Worm (Caenorhabditis elegans) whole organism, early embryonic: Measurements from ENCODE around the gene him-6.
"Not testable (repeated sequence)": the region's sequence is repeated elsewhere in the genome, so short reads cannot be mapped to it uniquely, and the experiment has no call there.

Experiments
- B0310.2 ChIP-seq: sonication (generic microtip); optimal IDR thresholded peaks from 2 replicates; lab custom pipeline; 2016; ENCODE audit warnings: mild to moderate bottlenecking, missing genetic modification characterization, missing compliant biosample characterization
- F13C5.2 ChIP-seq: sonication (generic microtip); optimal IDR thresholded peaks from 2 replicates; lab custom pipeline; 2017; ENCODE audit warnings: mild to moderate bottlenecking, missing genetic modification characterization, inconsistent platforms, missing compliant biosample characterization
- aly-1 ChIP-seq: sonication (generic microtip); optimal IDR thresholded peaks from 2 replicates; lab custom pipeline; 2016; ENCODE audit warnings: missing genetic modification characterization, missing compliant biosample characterization
- ama-1 ChIP-seq: fragments of 150-350 bp; optimal IDR thresholded peaks from 2 replicates; lab custom pipeline; 2014
- ceh-13 ChIP-seq: fragments of 200-800 bp; sonication (Bioruptor generic); optimal IDR thresholded peaks from 2 replicates; lab custom pipeline; 2018; ENCODE audit warnings: mild to moderate bottlenecking, missing genetic modification characterization, missing compliant biosample characterization
- ceh-36 ChIP-seq: sonication (generic microtip); optimal IDR thresholded peaks from 2 replicates; lab custom pipeline; 2016; ENCODE audit warnings: missing genetic modification characterization, inconsistent platforms, missing compliant biosample characterization
- ets-7 ChIP-seq: sonication (generic microtip); optimal IDR thresholded peaks from 2 replicates; lab custom pipeline; 2016; ENCODE audit warnings: missing genotype, missing genetic modification characterization, missing compliant biosample characterization
- flt-1 ChIP-seq: fragments of 200-800 bp; sonication (Bioruptor generic); IDR thresholded peaks from 2 replicates; pipeline ENCODE4 v1.3.6; 2022; ENCODE audit warnings: missing genetic modification characterization, missing compliant biosample characterization
- hmbx-1 ChIP-seq: sonication (generic microtip); optimal IDR thresholded peaks from 2 replicates; lab custom pipeline; 2016; ENCODE audit warnings: mild to moderate bottlenecking, missing genetic modification characterization, missing compliant biosample characterization
- hmg-4 ChIP-seq: fragments of 200-800 bp; sonication (Bioruptor generic); optimal IDR thresholded peaks from 2 replicates; lab custom pipeline; 2018; ENCODE audit warnings: mild to moderate bottlenecking, missing genetic modification characterization, missing compliant biosample characterization
- hnd-1 ChIP-seq: sonication (generic microtip); optimal IDR thresholded peaks from 2 replicates; lab custom pipeline; 2016; ENCODE audit warnings: missing genetic modification characterization, missing compliant biosample characterization
- pes-1 ChIP-seq: fragments of 200-800 bp; sonication (Bioruptor generic); IDR thresholded peaks from 2 replicates; pipeline ENCODE4 v1.3.6; 2022; ENCODE audit warnings: missing genetic modification reagents, missing genetic modification characterization, missing compliant biosample characterization
- scrt-1 ChIP-seq: fragments of 200-800 bp; sonication (Bioruptor generic); IDR thresholded peaks from 2 replicates; pipeline ENCODE4 v1.3.6; 2022; ENCODE audit warnings: missing genetic modification characterization, missing compliant biosample characterization
- sea-1 ChIP-seq: fragments of 200-800 bp; sonication (Bioruptor generic); conservative IDR thresholded peaks from 2 replicates; pipeline ENCODE4 v1.3.6; 2022; ENCODE audit warnings: missing genetic modification characterization, missing compliant biosample characterization
- tbx-11 ChIP-seq: fragments of 200-800 bp; sonication (Bioruptor generic); IDR thresholded peaks from 2 replicates; pipeline ENCODE4 v1.3.6; 2022; ENCODE audit warnings: missing genetic modification characterization, missing compliant biosample characterization
- tbx-37 ChIP-seq: fragments of 200-800 bp; sonication (Bioruptor generic); conservative IDR thresholded peaks from 2 replicates; pipeline ENCODE4 v1.3.6; 2022; ENCODE audit warnings: missing genetic modification reagents, missing genetic modification characterization, missing compliant biosample characterization
- tra-4 ChIP-seq: sonication (generic microtip); optimal IDR thresholded peaks from 2 replicates; lab custom pipeline; 2017; ENCODE audit warnings: missing genetic modification characterization, missing compliant biosample characterization

The him-6 gene

DNA sequence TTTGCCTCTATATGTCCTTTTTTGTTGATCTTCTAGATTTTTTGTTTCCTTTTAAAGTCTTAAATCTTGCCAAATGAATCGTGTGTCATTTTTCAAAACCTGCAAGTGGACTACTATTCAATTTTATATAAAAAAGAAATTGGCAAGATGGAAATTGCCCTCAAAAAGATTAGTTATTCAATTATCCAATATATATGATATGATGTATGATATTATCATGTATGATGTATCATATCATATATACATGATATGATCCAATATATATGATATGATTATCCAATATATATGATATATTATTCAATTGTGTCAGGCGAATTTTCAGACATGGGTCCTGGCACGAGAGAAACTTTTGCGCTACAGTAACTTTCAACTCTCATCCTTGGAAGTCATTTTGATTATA is 4.6 kb downstream of the him-6 start, which contains the start of gene sru-20:
Gene sru-20, plus strand, starts transcription at position 301 of the 400 bp plus-strand sequence.
- TF ChIP-seq B0310.2 (tag; lab: Kevin White, UChicago), result no peak
- no peak for TF ChIP-seq tbx-37 (GFP tag; lab: Robert Waterston, UW)
- TF ChIP-seq sea-1 (GFP tag; lab: Robert Waterston, UW), result no peak

DNA sequence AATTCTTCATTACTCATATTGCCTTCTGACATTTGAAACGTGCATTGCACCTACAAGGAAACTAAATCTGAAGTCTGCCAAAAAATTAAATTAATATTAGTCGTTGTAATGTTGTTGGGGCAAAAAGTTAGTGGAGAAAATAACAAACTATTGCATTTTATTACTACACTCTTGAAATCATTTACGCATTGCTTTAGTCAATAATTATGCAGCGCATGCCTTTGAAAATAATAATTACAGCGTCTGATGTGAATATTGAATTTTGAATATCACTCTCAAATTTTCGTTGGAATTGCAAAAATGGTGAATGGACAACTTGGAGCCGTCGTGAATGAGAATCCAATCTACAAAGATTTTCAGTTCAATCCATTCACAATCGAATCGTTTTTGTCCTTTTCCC is 7.6 kb downstream of the him-6 start, which contains the start of gene sru-19:
Gene sru-19, plus strand, starts transcription at position 301 of the 400 bp plus-strand sequence.
- TF ChIP-seq hnd-1 (no peak), flt-1 (GFP tag; lab: Robert Waterston, UW) (no peak)

DNA sequence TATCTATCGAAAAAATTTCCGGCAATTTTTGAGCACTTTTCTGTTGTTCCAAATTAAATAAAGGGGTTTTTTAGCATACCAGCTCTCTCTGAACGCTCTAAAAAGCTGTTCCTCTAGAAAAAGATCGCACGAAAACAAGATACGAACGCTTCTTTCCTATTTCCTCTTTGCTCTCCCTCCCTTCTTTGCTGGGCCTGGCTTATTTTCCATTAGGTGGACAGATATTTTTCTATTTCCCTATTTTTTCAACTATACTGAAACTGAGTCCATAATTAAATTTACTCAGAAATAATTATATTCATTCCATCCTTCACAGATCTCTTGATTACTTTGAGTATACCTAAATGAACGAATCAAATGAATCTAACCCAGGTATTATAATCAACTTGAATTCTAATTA is 11.4 kb downstream of the him-6 start, which contains the start of gene sru-18:
Gene sru-18, plus strand, starts transcription at position 301 of the 400 bp plus-strand sequence.
- TF ChIP-seq ceh-36 (tag; lab: Kevin White, UChicago) (no peak), sea-1 (GFP tag; lab: Robert Waterston, UW) (no peak), ets-7 (no peak), F13C5.2 (tag; lab: Kevin White, UChicago) (no peak), aly-1 (tag; lab: Kevin White, UChicago) (no peak), hmg-4 (GFP tag; lab: Kevin White, UChicago) (no peak), ceh-13 (GFP tag; lab: Kevin White, UChicago) (no peak), tbx-37 (GFP tag; lab: Robert Waterston, UW) (no peak), tra-4 (tag; lab: Kevin White, UChicago) (no peak), pes-1 (GFP tag; lab: Robert Waterston, UW) (no peak), B0310.2 (tag; lab: Kevin White, UChicago) (no peak), hmbx-1 (tag; lab: Kevin White, UChicago) (no peak)

DNA sequence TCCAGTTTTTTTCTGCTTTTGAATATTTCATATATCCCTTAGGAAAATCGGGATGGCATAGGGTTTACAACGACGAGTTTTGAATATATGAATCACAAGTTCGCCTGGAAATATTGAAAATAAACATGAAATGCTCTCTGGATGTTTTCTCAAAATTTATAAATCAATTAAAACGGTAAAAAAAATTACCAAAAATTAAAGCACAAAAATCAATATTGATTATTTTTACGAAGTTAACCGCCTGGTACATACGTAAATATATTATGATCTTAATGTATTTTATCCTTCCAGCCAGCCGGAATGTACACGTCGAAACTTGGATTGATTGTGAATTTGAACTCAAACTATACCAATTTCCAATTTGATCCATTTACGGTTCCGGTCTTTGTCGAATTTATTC is 14.8 kb downstream of the him-6 start, which contains the start of gene sru-17:
Gene sru-17, plus strand, starts transcription at position 301 of the 400 bp plus-strand sequence.
- not testable (repeated sequence) for TF ChIP-seq B0310.2 (tag; lab: Kevin White, UChicago); tra-4 (tag; lab: Kevin White, UChicago); tbx-11 (GFP tag; lab: Robert Waterston, UW)

DNA sequence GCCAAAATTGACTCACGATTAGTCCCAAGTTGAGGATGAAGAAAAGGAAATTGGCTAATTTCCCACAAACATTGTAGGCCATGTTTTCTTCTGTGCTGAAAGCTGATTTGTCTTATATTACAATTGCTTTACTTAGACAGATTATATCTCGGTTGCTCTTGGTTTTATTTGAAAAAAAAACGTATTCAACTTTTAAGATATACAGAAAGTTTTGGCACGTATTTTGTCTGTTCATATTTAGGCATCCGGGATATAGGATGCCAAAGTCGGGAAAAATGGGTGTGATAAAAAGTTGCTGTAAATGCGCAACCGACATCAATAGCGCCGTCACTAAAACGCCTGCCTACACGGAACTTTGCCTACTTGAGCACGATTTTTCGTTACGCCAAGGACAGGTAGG is 29.6 kb downstream of the him-6 start, which contains the start of gene tsp-4:
Gene tsp-4, minus strand, starts transcription at position 101 of the 400 bp plus-strand sequence.
- TF ChIP-seq hmbx-1 (tag; lab: Kevin White, UChicago) (no peak), tra-4 (tag; lab: Kevin White, UChicago) (no peak), pes-1 (GFP tag; lab: Robert Waterston, UW) (no peak), hnd-1 (no peak), scrt-1 (GFP tag; lab: Robert Waterston, UW) (no peak), flt-1 (GFP tag; lab: Robert Waterston, UW) (no peak), sea-1 (GFP tag; lab: Robert Waterston, UW) (no peak)

DNA sequence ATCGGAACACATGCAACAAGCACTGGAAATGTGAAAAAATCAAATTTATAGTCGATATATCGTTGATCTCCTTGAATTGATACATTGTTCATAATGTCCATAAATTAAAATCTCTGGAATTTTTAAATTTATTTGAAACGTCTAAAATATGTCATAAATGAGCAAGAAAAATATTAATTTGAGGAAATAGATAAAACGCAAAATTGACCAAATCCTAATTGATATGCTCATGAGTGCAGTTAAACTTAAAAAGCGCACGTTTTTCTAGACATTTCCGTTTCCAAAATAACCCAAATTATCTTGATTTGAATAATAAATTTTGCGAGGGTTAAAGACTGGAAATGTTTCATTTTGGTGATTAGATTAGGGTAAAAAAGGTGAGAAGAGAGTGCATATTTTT is 31.9 kb downstream of the him-6 start, which contains the start of gene sru-13:
Gene sru-13, minus strand, starts transcription at position 101 of the 400 bp plus-strand sequence.
- TF ChIP-seq hnd-1 (no peak), F13C5.2 (tag; lab: Kevin White, UChicago) (no peak), ceh-13 (GFP tag; lab: Kevin White, UChicago) (no peak), ets-7 (no peak), tbx-11 (GFP tag; lab: Robert Waterston, UW) (no peak), aly-1 (tag; lab: Kevin White, UChicago) (no peak)

DNA sequence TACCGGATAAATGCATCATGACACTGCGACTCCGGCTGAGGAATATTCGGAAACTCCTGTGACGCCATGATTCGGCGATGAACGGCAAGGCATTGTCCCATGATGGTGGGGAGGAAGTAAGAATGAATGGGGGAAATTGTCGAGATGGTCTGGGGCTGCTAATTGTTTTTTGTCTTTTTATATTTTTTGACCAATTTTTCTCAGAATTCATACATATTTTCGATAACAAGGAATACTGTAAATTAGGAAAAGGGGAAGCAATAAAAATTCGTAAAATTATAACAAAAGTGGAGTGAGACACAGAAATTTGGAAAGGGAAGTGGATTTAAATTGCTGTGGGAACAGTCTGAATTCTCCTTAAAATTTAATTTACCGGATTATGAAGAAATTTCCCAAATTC is 34.8 kb downstream of the him-6 start, which contains the start of gene eak-4:
Gene eak-4, minus strand, starts transcription at position 101 of the 400 bp plus-strand sequence.
- TF ChIP-seq aly-1 (tag; lab: Kevin White, UChicago) (no peak), tbx-37 (GFP tag; lab: Robert Waterston, UW) (no peak), scrt-1 (GFP tag; lab: Robert Waterston, UW) (no peak), flt-1 (GFP tag; lab: Robert Waterston, UW) (no peak), sea-1 (GFP tag; lab: Robert Waterston, UW) (no peak), B0310.2 (tag; lab: Kevin White, UChicago) (no peak), hmbx-1 (tag; lab: Kevin White, UChicago) (no peak), ceh-36 (tag; lab: Kevin White, UChicago) (no peak)

DNA sequence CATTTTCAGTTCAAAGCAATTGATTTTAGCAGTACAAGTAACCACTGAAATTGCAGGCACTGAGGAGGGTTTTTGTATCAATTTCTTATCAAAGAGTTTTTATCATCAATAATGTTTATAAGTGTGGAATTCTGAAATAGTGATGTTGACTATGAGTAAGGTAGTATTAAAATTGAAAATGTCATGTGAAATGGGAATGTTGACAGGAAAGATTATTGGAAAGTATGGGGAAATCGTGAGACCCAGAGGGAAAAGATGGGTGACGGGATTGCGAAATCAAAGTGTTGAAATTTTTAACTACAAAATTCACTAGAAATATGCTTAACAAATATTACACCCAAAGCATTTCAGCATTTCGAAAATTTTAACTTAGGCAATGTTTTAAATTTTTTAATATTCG is 36.6 kb downstream of the him-6 start, which contains the start of gene F53B2.8:
Gene F53B2.8, minus strand, starts transcription at position 180 of the 400 bp plus-strand sequence.
- TF ChIP-seq flt-1 (GFP tag; lab: Robert Waterston, UW), result no peak
- TF ChIP-seq sea-1 (GFP tag; lab: Robert Waterston, UW), result no peak
- TF ChIP-seq tbx-11 (GFP tag; lab: Robert Waterston, UW), result no peak
- TF ChIP-seq tra-4 (tag; lab: Kevin White, UChicago), result no peak
- no peak for TF ChIP-seq ceh-36 (tag; lab: Kevin White, UChicago)
- TF ChIP-seq aly-1 (tag; lab: Kevin White, UChicago), result no peak
- TF ChIP-seq tbx-37 (GFP tag; lab: Robert Waterston, UW), result no peak
- TF ChIP-seq hmbx-1 (tag; lab: Kevin White, UChicago), result no peak
- TF ChIP-seq ets-7, result no peak
- TF ChIP-seq scrt-1 (GFP tag; lab: Robert Waterston, UW), result no peak
- TF ChIP-seq ama-1, result no peak
- TF ChIP-seq pes-1 (GFP tag; lab: Robert Waterston, UW), result no peak
- TF ChIP-seq F13C5.2 (tag; lab: Kevin White, UChicago), result no peak
- no peak for TF ChIP-seq hnd-1
- no peak for TF ChIP-seq ceh-13 (GFP tag; lab: Kevin White, UChicago)
- TF ChIP-seq B0310.2 (tag; lab: Kevin White, UChicago), result no peak
- TF ChIP-seq hmg-4 (GFP tag; lab: Kevin White, UChicago), result no peak
